Fruit fly (Drosophila melanogaster) whole organism, wandering third instar larva: ENCODE data around the gene lwr.

Source experiments
- Abd-B ChIP-seq: fragments of >200 bp; optimal IDR thresholded peaks from 2 replicates; lab custom pipeline; 2017; ENCODE audit warnings: missing biosample characterization, missing genetic modification characterization
- CG32264 ChIP-seq: fragments of 200-800 bp; sonication (Bioruptor generic); optimal IDR thresholded peaks from 2 replicates; lab custom pipeline; 2016; ENCODE audit warnings: missing biosample characterization, missing genetic modification characterization
- CG9705 ChIP-seq: fragments of 200-800 bp; sonication (Bioruptor generic); optimal IDR thresholded peaks from 2 replicates; lab custom pipeline; 2018; ENCODE audit warnings: missing biosample characterization, mild to moderate bottlenecking, missing genetic modification characterization
- CrebA ChIP-seq: fragments of 200-800 bp; sonication (Bioruptor generic); optimal IDR thresholded peaks from 2 replicates; lab custom pipeline; 2016; ENCODE audit warnings: missing biosample characterization, mild to moderate bottlenecking, missing genetic modification characterization, borderline replicate concordance
- Dfd ChIP-seq: fragments of >200 bp; optimal IDR thresholded peaks from 2 replicates; lab custom pipeline; 2017; ENCODE audit warnings: missing biosample characterization, missing genetic modification characterization
- Dif ChIP-seq: fragments of 200-275, 200-300 bp; sonication (Bioruptor generic); optimal IDR thresholded peaks from 2 replicates; lab custom pipeline; 2018; ENCODE audit warnings: missing biosample characterization, missing genetic modification characterization; ENCODE audit not compliant: partially characterized antibody
- GATAd ChIP-seq: sonication (Bioruptor generic); optimal IDR thresholded peaks from 2 replicates; lab custom pipeline; 2016; ENCODE audit warnings: missing biosample characterization, missing genetic modification characterization
- HLH106 ChIP-seq: fragments of 200-800 bp; optimal IDR thresholded peaks from 3 replicates; lab custom pipeline; 2019; ENCODE audit warnings: missing biosample characterization, mild to moderate bottlenecking, missing genetic modification characterization, moderate library complexity
- Hnf4 ChIP-seq: fragments of 200-800 bp; sonication (Bioruptor generic); optimal IDR thresholded peaks from 2 replicates; lab custom pipeline; 2016; ENCODE audit warnings: missing biosample characterization, mild to moderate bottlenecking, missing genetic modification characterization
- Hr78 ChIP-seq: fragments of >200 bp; optimal IDR thresholded peaks from 2 replicates; lab custom pipeline; 2017; ENCODE audit warnings: missing biosample characterization, missing genetic modification characterization
- Hr83 ChIP-seq: fragments of 200-300 bp; sonication (Bioruptor generic); optimal IDR thresholded peaks from 2 replicates; lab custom pipeline; 2016; ENCODE audit warnings: missing biosample characterization, mild to moderate bottlenecking, missing genetic modification characterization, moderate library complexity; ENCODE audit not compliant: poor library complexity, severe bottlenecking
- Jra ChIP-seq: sonication (Bioruptor generic); optimal IDR thresholded peaks from 2 replicates; lab custom pipeline; 2016; ENCODE audit warnings: missing biosample characterization, missing genetic modification characterization
- Mio ChIP-seq: sonication (Bioruptor generic); optimal IDR thresholded peaks from 2 replicates; lab custom pipeline; 2016; ENCODE audit warnings: missing biosample characterization, missing genetic modification characterization
- Myc ChIP-seq: fragments of >200 bp; optimal IDR thresholded peaks from 2 replicates; lab custom pipeline; 2017
- N ChIP-seq: fragments of >200 bp; optimal IDR thresholded peaks from 2 replicates; lab custom pipeline; 2018; ENCODE audit warnings: missing biosample characterization, missing external identifiers, missing genetic modification characterization
- OdsH ChIP-seq: fragments of 200-800 bp; sonication (Bioruptor generic); optimal IDR thresholded peaks from 2 replicates; lab custom pipeline; 2016; ENCODE audit warnings: missing biosample characterization, mild to moderate bottlenecking, missing genetic modification characterization
- Rel ChIP-seq, 2 experiments: fragments of 200-800 bp; sonication (Bioruptor generic) in 1 of 2; optimal IDR thresholded peaks; 2 replicates in 1 of 2; 3 replicates in 1 of 2; lab custom pipeline; 2016 to 2019; ENCODE audit warnings: mild to moderate bottlenecking in 2 of 2, missing biosample characterization in 2 of 2, missing genetic modification characterization in 2 of 2, moderate library complexity in 1 of 2
- Sp1 ChIP-seq: fragments of 200-800 bp; sonication (Bioruptor generic); optimal IDR thresholded peaks from 3 replicates; lab custom pipeline; 2019; ENCODE audit warnings: missing biosample characterization, mild to moderate bottlenecking, missing genetic modification characterization, moderate library complexity
- Vsx2 ChIP-seq: fragments of 200-300, 225-300 bp; sonication (Bioruptor generic); optimal IDR thresholded peaks from 2 replicates; lab custom pipeline; 2018; ENCODE audit warnings: missing biosample characterization, missing genetic modification characterization; ENCODE audit not compliant: partially characterized antibody
- br ChIP-seq: fragments of 200-800 bp; sonication (Bioruptor generic); optimal IDR thresholded peaks from 2 replicates; lab custom pipeline; 2016; ENCODE audit warnings: missing biosample characterization, missing genetic modification characterization
- brk ChIP-seq: fragments of 200-800 bp; sonication (Bioruptor generic); optimal IDR thresholded peaks from 2 replicates; lab custom pipeline; 2016; ENCODE audit warnings: missing biosample characterization, mild to moderate bottlenecking, missing genetic modification characterization
- dl ChIP-seq, 2 experiments: fragments of 175-275, 200-275 bp in 1 of 2; fragments of 200-275 bp in 1 of 2; sonication (Bioruptor generic); optimal IDR thresholded peaks; lab custom pipeline; 2018; ENCODE audit warnings: mild to moderate bottlenecking in 2 of 2, missing biosample characterization in 2 of 2, missing genetic modification characterization in 2 of 2, moderate library complexity in 2 of 2; ENCODE audit not compliant: partially characterized antibody in 2 of 2, insufficient read depth in 1 of 2
- dmrt93B ChIP-seq: fragments of 200-800 bp; sonication (Bioruptor generic); optimal IDR thresholded peaks from 2 replicates; lab custom pipeline; 2018; ENCODE audit warnings: missing biosample characterization, mild to moderate bottlenecking, missing genetic modification characterization
- dsf ChIP-seq: sonication (Bioruptor generic); optimal IDR thresholded peaks from 2 replicates; lab custom pipeline; 2016; ENCODE audit warnings: missing biosample characterization, missing genetic modification characterization, borderline replicate concordance
- ey ChIP-seq: fragments of 200-800 bp; sonication (Bioruptor generic); optimal IDR thresholded peaks from 2 replicates; lab custom pipeline; 2016; ENCODE audit warnings: missing biosample characterization, missing genetic modification characterization
- foxo ChIP-seq, 2 experiments: fragments of 200-800 bp; sonication (Bioruptor generic); optimal IDR thresholded peaks; 2 replicates in 1 of 2; 3 replicates in 1 of 2; lab custom pipeline; 2016 to 2017; ENCODE audit warnings: missing biosample characterization in 2 of 2, missing genetic modification characterization in 2 of 2
- fru ChIP-seq: fragments of 200-800 bp; sonication (Bioruptor generic); optimal IDR thresholded peaks from 3 replicates; lab custom pipeline; 2016; ENCODE audit warnings: missing biosample characterization, mild to moderate bottlenecking, missing genetic modification characterization
- h ChIP-seq: fragments of 200-800 bp; sonication (Bioruptor generic); optimal IDR thresholded peaks from 3 replicates; lab custom pipeline; 2016; ENCODE audit warnings: missing biosample characterization, mild to moderate bottlenecking, missing genetic modification characterization
- jim ChIP-seq: fragments of 175-275, 200-325 bp; sonication (Bioruptor generic); optimal IDR thresholded peaks from 2 replicates; lab custom pipeline; 2016; ENCODE audit warnings: missing biosample characterization, mild to moderate bottlenecking, missing genetic modification characterization
- lola ChIP-seq: fragments of >200 bp; optimal IDR thresholded peaks from 2 replicates; lab custom pipeline; 2017; ENCODE audit warnings: missing biosample characterization, missing genetic modification characterization
- pan ChIP-seq: fragments of >200 bp; optimal IDR thresholded peaks from 2 replicates; lab custom pipeline; 2017
- psq ChIP-seq: fragments of 200-800 bp; sonication (Bioruptor generic); optimal IDR thresholded peaks from 3 replicates; lab custom pipeline; 2017; ENCODE audit warnings: missing biosample characterization, mild to moderate bottlenecking, missing genetic modification characterization, moderate library complexity
- rgr ChIP-seq: fragments of 200-800 bp; sonication (Bioruptor generic); optimal IDR thresholded peaks from 3 replicates; lab custom pipeline; 2016; ENCODE audit warnings: missing biosample characterization, mild to moderate bottlenecking, missing genetic modification characterization
- sage ChIP-seq: fragments of 200-800 bp; sonication (Bioruptor generic); optimal IDR thresholded peaks from 2 replicates; lab custom pipeline; 2016; ENCODE audit warnings: missing biosample characterization, mild to moderate bottlenecking, missing genetic modification characterization
- sv ChIP-seq: fragments of 200-800 bp; sonication (Bioruptor generic); optimal IDR thresholded peaks from 3 replicates; lab custom pipeline; 2016; ENCODE audit warnings: missing biosample characterization, missing genetic modification characterization
- tai ChIP-seq: sonication (Bioruptor generic); optimal IDR thresholded peaks from 2 replicates; lab custom pipeline; 2016; ENCODE audit warnings: missing biosample characterization, missing genetic modification characterization
- usp ChIP-seq: fragments of >200 bp; optimal IDR thresholded peaks from 2 replicates; lab custom pipeline; 2017; ENCODE audit warnings: missing biosample characterization, missing genetic modification characterization
- woc ChIP-seq: sonication (Bioruptor generic); optimal IDR thresholded peaks from 2 replicates; lab custom pipeline; 2016; ENCODE audit warnings: missing biosample characterization, mild to moderate bottlenecking, missing genetic modification characterization

The lwr gene

DNA sequence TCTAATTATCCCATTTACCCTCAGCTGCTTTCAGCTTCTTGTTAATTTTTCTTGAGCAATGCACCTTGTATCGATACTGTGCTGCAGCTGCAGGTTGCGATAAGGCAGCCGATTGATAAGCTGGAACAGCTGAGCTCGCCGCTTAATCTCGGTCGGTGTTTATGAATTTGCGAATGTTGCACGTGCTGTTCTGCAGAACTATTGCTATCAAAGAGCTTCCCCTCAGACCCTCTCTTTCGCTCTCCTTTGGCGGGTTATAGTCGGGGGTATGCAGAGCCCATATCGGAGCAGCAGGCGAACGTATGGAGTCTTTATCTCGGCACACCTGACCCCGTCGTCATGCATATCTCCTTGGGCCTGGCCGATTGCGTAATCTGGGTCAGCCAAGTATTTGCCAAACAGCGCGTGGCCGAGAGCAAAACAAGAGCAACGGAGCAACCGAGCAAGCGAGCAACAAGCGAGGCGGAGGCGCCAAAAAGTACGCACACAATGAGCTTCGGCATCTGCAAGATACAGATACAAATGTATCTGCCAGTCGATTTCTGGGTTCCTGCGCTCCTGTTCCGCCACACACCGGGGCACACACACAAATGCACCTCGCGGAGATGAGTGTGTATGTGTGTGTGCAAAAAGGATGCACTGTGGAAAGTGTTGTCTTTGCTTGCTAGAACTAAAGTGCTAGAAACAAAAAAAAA lies 28.1 kb downstream of the lwr start:
- TF ChIP-seq CrebA (GFP tag; lab: Kevin White, UChicago) (no peak), dmrt93B (no peak), sage (GFP tag; lab: Kevin White, UChicago) (no peak), ey (GFP tag; lab: Kevin White, UChicago) (no peak), psq (GFP tag; lab: Kevin White, UChicago) (no peak), usp (GFP tag; lab: Kevin White, UChicago) (no peak)

DNA sequence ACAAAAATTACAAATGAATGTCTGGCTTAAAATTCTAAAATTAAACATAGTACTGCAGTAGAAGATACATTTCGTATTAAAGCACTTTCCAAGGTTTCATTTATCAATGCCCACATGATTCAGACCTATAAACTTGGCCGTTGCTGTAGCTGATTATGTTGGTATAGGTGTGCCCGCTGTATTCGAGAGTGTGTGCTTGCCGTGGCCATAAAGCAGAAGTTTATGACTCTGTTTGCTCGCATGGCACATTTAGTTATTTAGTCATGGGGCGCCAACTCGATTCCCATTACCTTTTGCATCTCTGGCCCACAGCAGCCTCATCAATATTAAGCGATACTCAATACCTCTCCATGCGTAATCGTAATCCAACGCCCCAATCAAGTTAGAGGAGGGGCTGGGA lies 29.3 kb downstream of the lwr start:
- TF ChIP-seq pan (lab: Kevin White, UChicago) (no peak), psq (GFP tag; lab: Kevin White, UChicago) (no peak), OdsH (GFP tag; lab: Kevin White, UChicago) (peak; percentile 8), foxo (GFP tag; optimal IDR thresholded peaks at IDR 0.05; lab: Kevin White, UChicago) (no peak), h (GFP tag; lab: Kevin White, UChicago) (peak; percentile 12), sage (GFP tag; lab: Kevin White, UChicago) (no peak)
- TF ChIP-seq, all 38 proteins: peak for 2

dm6 chr2L:512028-512427 lies 30.4 kb downstream of the lwr start:
- TF ChIP-seq GATAd (GFP tag; lab: Kevin White, UChicago): no peak
- no peak for TF ChIP-seq CrebA (GFP tag; lab: Kevin White, UChicago)
- no peak for TF ChIP-seq Myc
- peak; percentile 47 for TF ChIP-seq CG32264 (GFP tag; lab: Kevin White, UChicago)
- TF ChIP-seq Dfd (GFP tag; lab: Kevin White, UChicago): no peak
- no peak for TF ChIP-seq Vsx2 (GFP tag; lab: Kevin White, UChicago)
- TF ChIP-seq Hnf4 (GFP tag; lab: Kevin White, UChicago): peak; percentile 77
- peak; percentile 24 for TF ChIP-seq woc (GFP tag; lab: Kevin White, UChicago)
- TF ChIP-seq psq (GFP tag; lab: Kevin White, UChicago): peak; percentile 70
- peak; percentile 16 for TF ChIP-seq dsf (GFP tag; lab: Kevin White, UChicago)
- TF ChIP-seq tai (GFP tag; lab: Kevin White, UChicago): no peak
- TF ChIP-seq rgr (GFP tag; lab: Kevin White, UChicago): peak; percentile 76
- no peak for TF ChIP-seq jim (GFP tag; lab: Kevin White, UChicago)
- no peak for TF ChIP-seq dmrt93B
- no peak for TF ChIP-seq Hr83
- peak; percentile 76 for TF ChIP-seq OdsH (GFP tag; lab: Kevin White, UChicago)
- TF ChIP-seq pan (lab: Kevin White, UChicago): no peak
- no peak for TF ChIP-seq usp (GFP tag; lab: Kevin White, UChicago)
- TF ChIP-seq Mio: no peak
- TF ChIP-seq Sp1 (GFP tag; lab: Kevin White, UChicago): peak; percentile 63
- TF ChIP-seq HLH106: peak; percentile 16
- TF ChIP-seq sage (GFP tag; lab: Kevin White, UChicago): peak; percentile 65
- TF ChIP-seq N (GFP tag; lab: Kevin White, UChicago): no peak
- no peak for TF ChIP-seq Rel (GFP tag; optimal IDR thresholded peaks at IDR 0.05; lab: Kevin White, UChicago)
- no peak for TF ChIP-seq Rel (tag; optimal IDR thresholded peaks at IDR 0.05; lab: Kevin White, UChicago)
- TF ChIP-seq Abd-B (GFP tag; lab: Kevin White, UChicago): no peak
- TF ChIP-seq foxo (GFP tag; optimal IDR thresholded peaks at IDR 0.05; lab: Kevin White, UChicago): peak in 1 of 2 experiments; percentile 81
- TF ChIP-seq Jra (GFP tag; lab: Kevin White, UChicago): peak; percentile 20
- peak; percentile 65 for TF ChIP-seq brk
- TF ChIP-seq lola (GFP tag; lab: Kevin White, UChicago): no peak
- peak; percentile 56 for TF ChIP-seq sv (GFP tag; lab: Kevin White, UChicago)
- TF ChIP-seq Hr78: no peak
- peak; percentile 66 for TF ChIP-seq fru
- no peak for TF ChIP-seq dl (GFP tag; optimal IDR thresholded peaks at IDR 0.05; lab: Kevin White, UChicago; ENCODE audit: insufficient read depth in 1 of 2, partially characterized antibody in 2 of 2)
- TF ChIP-seq CG9705 (GFP tag; lab: Kevin White, UChicago): no peak
- TF ChIP-seq h (GFP tag; lab: Kevin White, UChicago): peak; percentile 87
- peak; percentile 74 for TF ChIP-seq br (GFP tag; lab: Kevin White, UChicago)
- TF ChIP-seq Dif (GFP tag; lab: Kevin White, UChicago): no peak
- peak; percentile 73 for TF ChIP-seq ey (GFP tag; lab: Kevin White, UChicago)
- TF ChIP-seq, all 38 proteins: peak for 18
